Worm (Caenorhabditis elegans) whole organism, midembryonic: ENCODE measurements around the gene gei-15.

Experiments
- T22C8.4 ChIP-seq: fragments of 200-800 bp; sonication (Bioruptor generic); IDR thresholded peaks from 2 replicates; pipeline ENCODE4 v1.3.6; 2022; ENCODE audit warnings: missing genetic modification characterization, missing compliant biosample characterization
- cog-1 ChIP-seq: sonication (generic microtip); optimal IDR thresholded peaks from 2 replicates; lab custom pipeline; 2016; ENCODE audit warnings: missing genetic modification characterization, missing compliant biosample characterization
- klf-2 ChIP-seq: fragments of 200-800 bp; sonication (Bioruptor generic); conservative IDR thresholded peaks from 2 replicates; pipeline ENCODE4 v1.3.6; 2022; ENCODE audit warnings: missing genetic modification reagents, missing genetic modification characterization, missing compliant biosample characterization
- med-1 ChIP-seq: sonication (generic microtip); optimal IDR thresholded peaks from 2 replicates; lab custom pipeline; 2017; ENCODE audit warnings: missing genetic modification characterization, mild to moderate bottlenecking, missing compliant biosample characterization, antibody characterized with exemption, missing genetic modification reagents; ENCODE audit not compliant: insufficient read depth
- tab-1 ChIP-seq: fragments of 200-800 bp; sonication (Bioruptor generic); IDR thresholded peaks from 2 replicates; pipeline ENCODE4 v1.3.6; 2022; ENCODE audit warnings: missing genetic modification characterization, missing compliant biosample characterization
- ztf-23 ChIP-seq: fragments of 200-800 bp; sonication (Bioruptor generic); IDR thresholded peaks from 2 replicates; pipeline ENCODE4 v1.3.6; 2022; ENCODE audit warnings: missing genetic modification reagents, missing genetic modification characterization, missing compliant biosample characterization
- ztf-29 ChIP-seq: fragments of 200-800 bp; sonication (Bioruptor generic); IDR thresholded peaks from 2 replicates; pipeline ENCODE4 v1.3.6; 2022; ENCODE audit warnings: missing genetic modification reagents, missing genetic modification characterization, missing compliant biosample characterization

Gene gei-15

DNA sequence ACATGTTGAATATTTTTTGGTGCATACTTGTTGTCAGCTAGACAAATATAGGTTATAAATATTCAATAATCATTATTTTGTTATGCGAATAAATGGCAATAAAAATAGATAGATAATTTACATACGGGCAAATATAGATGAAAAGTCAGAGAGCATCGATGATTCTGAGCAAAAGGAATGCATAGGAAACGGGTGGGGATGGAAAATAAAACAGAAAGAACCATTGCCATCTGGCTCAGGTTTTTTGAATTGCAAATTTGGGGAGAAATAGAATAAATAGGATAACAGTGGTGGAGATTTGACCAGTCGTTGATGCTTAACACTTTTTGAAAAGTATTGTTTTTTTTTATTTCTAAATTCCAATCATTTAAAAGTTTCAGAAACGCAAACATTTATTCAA is 40.2 kb downstream of the gei-15 start, which contains the start of gene idpp-6:
Gene idpp-6 (plus strand): TSS at position 301 of the 400 bp plus-strand sequence.
- TF ChIP-seq ztf-29 (GFP tag; lab: Robert Waterston, UW) = no peak
- TF ChIP-seq T22C8.4 (GFP tag; lab: Robert Waterston, UW) = no peak
- TF ChIP-seq med-1 (GFP tag; lab: Kevin White, UChicago) = no peak

DNA sequence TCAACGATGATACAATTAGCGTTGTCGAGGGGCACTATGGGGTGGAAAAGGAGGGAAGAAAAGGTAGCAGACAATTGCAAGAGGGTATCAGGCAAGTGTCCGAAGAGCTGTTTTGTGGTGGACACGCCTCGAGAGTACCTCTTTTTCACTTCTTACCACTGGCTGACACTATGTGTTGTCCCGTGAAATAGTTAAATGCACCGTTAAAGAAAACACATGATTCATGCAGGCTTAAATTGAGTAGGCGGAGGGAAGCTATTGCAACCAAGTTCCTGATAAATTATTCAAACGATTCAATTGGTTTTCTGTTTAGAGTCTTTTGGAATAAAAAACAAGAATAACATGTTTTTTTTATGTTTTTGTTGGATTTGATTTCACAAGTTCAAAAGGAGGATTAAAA is 45.1 kb downstream of the gei-15 start, which contains the start of gene irk-1:
Gene irk-1 (minus strand): TSS at position 101 of the 400 bp plus-strand sequence.
- TF ChIP-seq ztf-29 (GFP tag; lab: Robert Waterston, UW) (no peak), tab-1 (no peak), T22C8.4 (GFP tag; lab: Robert Waterston, UW) (no peak), ztf-23 (0 out of 2 replicates have a peak, but pooled peaks have one; percentile 16), klf-2 (GFP tag; lab: Robert Waterston, UW) (no peak), cog-1 (tag; lab: Kevin White, UChicago) (no peak)
